Fruit fly (Drosophila melanogaster) whole organism, embryonic: Measurements from ENCODE around the gene CG8952.

Source experiments
- Abd-B ChIP-seq: fragments of 200-800 bp; sonication (Bioruptor generic); optimal IDR thresholded peaks from 2 replicates; lab custom pipeline; 2018; ENCODE audit warnings: missing biosample characterization, mild to moderate bottlenecking, missing genetic modification characterization, moderate library complexity
- Adf1 ChIP-seq: fragments of 200-800 bp; sonication (Bioruptor generic); IDR thresholded peaks from 2 replicates; pipeline ENCODE4 v1.3.6; 2022; ENCODE audit warnings: missing biosample characterization, missing genetic modification characterization
- B-H2 ChIP-seq: fragments of 200-800 bp; sonication (Bioruptor generic); optimal IDR thresholded peaks from 2 replicates; lab custom pipeline; 2018; ENCODE audit warnings: missing biosample characterization, mild to moderate bottlenecking, missing genetic modification characterization
- BtbVII ChIP-seq: fragments of 200-800 bp; sonication (Bioruptor generic); optimal IDR thresholded peaks from 3 replicates; lab custom pipeline; 2017; ENCODE audit warnings: missing biosample characterization, mild to moderate bottlenecking, missing genetic modification characterization
- Bteb2 ChIP-seq: fragments of 200-800 bp; sonication (Bioruptor generic); optimal IDR thresholded peaks from 2 replicates; lab custom pipeline; 2016; ENCODE audit warnings: missing biosample characterization, missing genetic modification characterization
- CG10147 ChIP-seq: fragments of 200-800 bp; sonication (Bioruptor generic); optimal IDR thresholded peaks from 2 replicates; lab custom pipeline; 2019; ENCODE audit warnings: missing biosample characterization, mild to moderate bottlenecking, missing genetic modification characterization, moderate library complexity
- CG11247 ChIP-seq: fragments of 200-800 bp; sonication (Bioruptor generic); IDR thresholded peaks from 2 replicates; pipeline ENCODE4 v1.3.6; 2022; ENCODE audit warnings: missing biosample characterization, missing genetic modification characterization
- CG11696 ChIP-seq: fragments of 200-800 bp; sonication (Bioruptor generic); IDR thresholded peaks from 2 replicates; pipeline ENCODE4 v1.3.6; 2022; ENCODE audit warnings: missing biosample characterization, missing genetic modification characterization
- CG12391 ChIP-seq: fragments of 200-800 bp; sonication (Bioruptor generic); optimal IDR thresholded peaks from 3 replicates; lab custom pipeline; 2018; ENCODE audit warnings: missing biosample characterization, mild to moderate bottlenecking, missing genetic modification characterization, moderate library complexity
- CG12659 ChIP-seq: fragments of 200-800 bp; sonication (Bioruptor generic); optimal IDR thresholded peaks from 3 replicates; lab custom pipeline; 2017; ENCODE audit warnings: mild to moderate bottlenecking, missing biosample characterization, missing genetic modification reagents, missing genetic modification characterization
- CG12744 ChIP-seq: fragments of 200-800 bp; sonication (Bioruptor generic); optimal IDR thresholded peaks from 2 replicates; lab custom pipeline; 2016; ENCODE audit warnings: missing biosample characterization, missing genetic modification characterization
- CG13424 ChIP-seq: fragments of 200-800 bp; sonication (Bioruptor generic); optimal IDR thresholded peaks from 2 replicates; lab custom pipeline; 2019; ENCODE audit warnings: missing biosample characterization, mild to moderate bottlenecking, missing genetic modification characterization, moderate library complexity
- CG1602 ChIP-seq: fragments of 200-800 bp; sonication (Bioruptor generic); optimal IDR thresholded peaks from 3 replicates; lab custom pipeline; 2016; ENCODE audit warnings: missing biosample characterization, missing genetic modification characterization
- CG17361 ChIP-seq: fragments of 200-800 bp; sonication (Bioruptor generic); IDR thresholded peaks from 3 replicates; pipeline ENCODE4 v1.3.6; 2022; ENCODE audit warnings: missing biosample characterization, missing genetic modification characterization
- CG17612 ChIP-seq: fragments of 200-800 bp; sonication (Bioruptor generic); IDR thresholded peaks from 2 replicates; pipeline ENCODE4 v1.3.6; 2022; ENCODE audit warnings: missing biosample characterization, missing genetic modification characterization
- CG2712 ChIP-seq: fragments of 200-800 bp; optimal IDR thresholded peaks from 3 replicates; lab custom pipeline; 2019; ENCODE audit warnings: missing biosample characterization, mild to moderate bottlenecking, missing genetic modification characterization, moderate library complexity
- CG3847 ChIP-seq: fragments of 200-800 bp; sonication (Bioruptor generic); IDR thresholded peaks from 2 replicates; pipeline ENCODE4 v1.3.6; 2022; ENCODE audit warnings: missing biosample characterization, missing genetic modification characterization
- CG42726 ChIP-seq: fragments of 200-800 bp; sonication (Bioruptor generic); IDR thresholded peaks from 2 replicates; pipeline ENCODE4 v1.3.6; 2022; ENCODE audit warnings: missing biosample characterization, missing genetic modification characterization; ENCODE audit not compliant: partially characterized antibody
- CG4360 ChIP-seq: fragments of 200-800 bp; sonication (Bioruptor generic); IDR thresholded peaks from 2 replicates; pipeline ENCODE4 v1.3.6; 2022; ENCODE audit warnings: missing biosample characterization, missing genetic modification characterization
- CG4404 ChIP-seq: fragments of 200-800 bp; sonication (Bioruptor generic); IDR thresholded peaks from 2 replicates; pipeline ENCODE4 v1.3.6; 2022; ENCODE audit warnings: missing biosample characterization, missing genetic modification characterization
- CG4617 ChIP-seq: fragments of 200-800 bp; sonication (Bioruptor generic); optimal IDR thresholded peaks from 3 replicates; lab custom pipeline; 2016; ENCODE audit warnings: missing biosample characterization, missing genetic modification characterization, borderline replicate concordance
- CG6689 ChIP-seq: fragments of 200-800 bp; sonication (Bioruptor generic); IDR thresholded peaks from 2 replicates; pipeline ENCODE4 v1.3.6; 2022; ENCODE audit warnings: missing biosample characterization, missing genetic modification characterization
- CG9215 ChIP-seq: fragments of 200-800 bp; sonication (Bioruptor generic); IDR thresholded peaks from 2 replicates; pipeline ENCODE4 v1.3.6; 2022; ENCODE audit warnings: missing biosample characterization, missing genetic modification characterization
- CoRest ChIP-seq: fragments of 200-800 bp; sonication (Bioruptor generic); optimal IDR thresholded peaks from 3 replicates; lab custom pipeline; 2018; ENCODE audit warnings: missing biosample characterization, mild to moderate bottlenecking, missing genetic modification characterization, moderate library complexity
- CrebB ChIP-seq: fragments of 200-800 bp; sonication (Bioruptor generic); optimal IDR thresholded peaks from 3 replicates; lab custom pipeline; 2018; ENCODE audit warnings: missing biosample characterization, mild to moderate bottlenecking, missing genetic modification characterization
- Dad ChIP-seq: fragments of 200-800 bp; sonication (Bioruptor generic); optimal IDR thresholded peaks from 3 replicates; lab custom pipeline; 2016; ENCODE audit warnings: missing biosample characterization, missing genetic modification characterization
- Dref ChIP-seq: fragments of 200-800 bp; sonication (Bioruptor generic); IDR thresholded peaks from 2 replicates; pipeline ENCODE4 v1.3.6; 2022; ENCODE audit warnings: missing biosample characterization, missing genetic modification characterization
- Fer1 ChIP-seq: fragments of 200-800 bp; sonication (Bioruptor generic); optimal IDR thresholded peaks from 2 replicates; lab custom pipeline; 2017; ENCODE audit warnings: missing biosample characterization, mild to moderate bottlenecking, missing genetic modification characterization
- Hr39 ChIP-seq: fragments of >200 bp; optimal IDR thresholded peaks from 2 replicates; lab custom pipeline; 2017
- MBD-R2 ChIP-seq: fragments of 200-800 bp; sonication (Bioruptor generic); IDR thresholded peaks from 2 replicates; pipeline ENCODE4 v1.3.6; 2022; ENCODE audit warnings: missing biosample characterization, missing genetic modification characterization
- Myb ChIP-seq: fragments of 200-800 bp; sonication (Bioruptor generic); optimal IDR thresholded peaks from 2 replicates; lab custom pipeline; 2016; ENCODE audit warnings: missing biosample characterization, missing genetic modification characterization
- Nf-YC ChIP-seq: fragments of 200-800 bp; optimal IDR thresholded peaks from 3 replicates; lab custom pipeline; 2019; ENCODE audit warnings: missing biosample characterization, mild to moderate bottlenecking, missing genetic modification characterization, moderate library complexity
- Ptx1 ChIP-seq: fragments of 200-800 bp; sonication (Bioruptor generic); IDR thresholded peaks from 2 replicates; pipeline ENCODE4 v1.3.6; 2022; ENCODE audit warnings: missing biosample characterization, missing genetic modification characterization
- Six4 ChIP-seq: fragments of 200-800 bp; sonication (Bioruptor generic); optimal IDR thresholded peaks from 2 replicates; lab custom pipeline; 2016; ENCODE audit warnings: missing biosample characterization, missing genetic modification characterization
- Taf1 ChIP-seq: fragments of 200-800 bp; sonication (Bioruptor generic); IDR thresholded peaks from 2 replicates; pipeline ENCODE4 v1.3.6; 2022; ENCODE audit warnings: missing biosample characterization, missing genetic modification characterization
- bab2 ChIP-seq: fragments of 200-800 bp; sonication (Bioruptor generic); optimal IDR thresholded peaks from 2 replicates; lab custom pipeline; 2016; ENCODE audit warnings: missing biosample characterization, missing genetic modification characterization
- bigmax ChIP-seq: fragments of 200-800 bp; sonication (Bioruptor generic); optimal IDR thresholded peaks from 2 replicates; lab custom pipeline; 2018; ENCODE audit warnings: missing biosample characterization, mild to moderate bottlenecking, missing genetic modification characterization
- chn ChIP-seq: fragments of 200-800 bp; sonication (Bioruptor generic); optimal IDR thresholded peaks from 2 replicates; lab custom pipeline; 2016; ENCODE audit warnings: missing biosample characterization, missing genetic modification characterization
- ci ChIP-seq: fragments of 200-800 bp; sonication (Bioruptor generic); IDR thresholded peaks from 3 replicates; pipeline ENCODE4 v1.3.6; 2022; ENCODE audit warnings: missing biosample characterization, missing genetic modification characterization
- grau ChIP-seq: fragments of 200-800 bp; optimal IDR thresholded peaks from 3 replicates; lab custom pipeline; 2019; ENCODE audit warnings: missing biosample characterization, mild to moderate bottlenecking, missing genetic modification characterization, moderate library complexity
- jumu ChIP-seq: fragments of 200-800 bp; sonication (Bioruptor generic); optimal IDR thresholded peaks from 3 replicates; lab custom pipeline; 2016; ENCODE audit warnings: missing biosample characterization, missing genetic modification characterization
- lov ChIP-seq, 2 experiments: fragments of 200-800 bp in 1 of 2; fragments of >200 bp in 1 of 2; sonication (Bioruptor generic) in 1 of 2; IDR thresholded peaks in 1 of 2; optimal IDR thresholded peaks in 1 of 2; 2 replicates in 1 of 2; 3 replicates in 1 of 2; pipeline versions ENCODE4 v1.3.6 to Lab custom; 2017 to 2022; ENCODE audit warnings: missing biosample characterization in 1 of 2, missing genetic modification characterization in 1 of 2
- maf-S ChIP-seq: fragments of 200-800 bp; sonication (Bioruptor generic); optimal IDR thresholded peaks from 2 replicates; lab custom pipeline; 2016; ENCODE audit warnings: missing biosample characterization, missing genetic modification characterization
- nerfin-2 ChIP-seq: fragments of 200-800 bp; sonication (Bioruptor generic); IDR thresholded peaks from 2 replicates; pipeline ENCODE4 v1.3.6; 2022; ENCODE audit warnings: missing biosample characterization, missing genetic modification characterization; ENCODE audit not compliant: partially characterized antibody
- pzg ChIP-seq: fragments of 200-800 bp; sonication (Bioruptor generic); optimal IDR thresholded peaks from 3 replicates; lab custom pipeline; 2018; ENCODE audit warnings: missing biosample characterization, mild to moderate bottlenecking, missing genetic modification characterization, moderate library complexity
- ranshi ChIP-seq: fragments of 200-800 bp; sonication (Bioruptor generic); IDR thresholded peaks from 2 replicates; pipeline ENCODE4 v1.3.6; 2022; ENCODE audit warnings: missing biosample characterization, missing genetic modification characterization
- schlank ChIP-seq: fragments of 200-800 bp; sonication (Bioruptor generic); optimal IDR thresholded peaks from 2 replicates; lab custom pipeline; 2018; ENCODE audit warnings: missing biosample characterization, mild to moderate bottlenecking, missing genetic modification characterization
- sob ChIP-seq: fragments of 200-800 bp; sonication (Bioruptor generic); IDR thresholded peaks from 2 replicates; pipeline ENCODE4 v1.3.6; 2022; ENCODE audit warnings: missing biosample characterization, missing genetic modification characterization
- stwl ChIP-seq: fragments of 200-800 bp; sonication (Bioruptor generic); optimal IDR thresholded peaks from 3 replicates; lab custom pipeline; 2018; ENCODE audit warnings: missing biosample characterization, mild to moderate bottlenecking, missing genetic modification characterization, moderate library complexity
- wdn ChIP-seq: fragments of 200-800 bp; sonication (Bioruptor generic); IDR thresholded peaks from 2 replicates; pipeline ENCODE4 v1.3.6; 2022; ENCODE audit warnings: missing biosample characterization, missing genetic modification characterization
- zen2 ChIP-seq: fragments of 200-800 bp; sonication (Bioruptor generic); IDR thresholded peaks from 3 replicates; pipeline ENCODE4 v1.3.6; 2022; ENCODE audit warnings: missing biosample characterization, missing genetic modification characterization; ENCODE audit not compliant: partially characterized antibody

The CG8952 gene

dm6 chrX:15733995-15734394 is 32.2 kb downstream of the CG8952 start, which contains the start of the genes CG12379 and MagR (continued):
- TF ChIP-seq CG1602 (GFP tag; lab: Kevin White, UChicago) (peak; percentile 45), Myb (GFP tag; lab: Kevin White, UChicago) (peak; percentile 75), stwl (no peak), Taf1 (GFP tag; lab: Robert Waterston, UW) (peak; percentile 30; the same call in 1 of the 2 replicates), CG13424 (tag; lab: Kevin White, UChicago) (peak; percentile 71), pzg (GFP tag; lab: Kevin White, UChicago) (peak; percentile 58), Hr39 (no peak), CG4617 (GFP tag; lab: Kevin White, UChicago) (peak; percentile 42), jumu (GFP tag; lab: Kevin White, UChicago) (peak; percentile 52), chn (peak; percentile 56), maf-S (GFP tag; lab: Kevin White, UChicago) (peak; percentile 29), CG10147 (GFP tag; lab: Kevin White, UChicago) (peak; percentile 69), CG2712 (peak; percentile 67), CG6689 (GFP tag; lab: Robert Waterston, UW) (peak; percentile 28; the same call in 1 of the 2 replicates), CG11247 (GFP tag; lab: Robert Waterston, UW) (no peak), schlank (tag; lab: Kevin White, UChicago) (peak; percentile 29), CrebB (tag; lab: Kevin White, UChicago) (peak; percentile 28), zen2 (peak; percentile 37; the same call in 1 of the 3 replicates), CG4360 (GFP tag; lab: Robert Waterston, UW) (no peak), Nf-YC (tag; lab: Kevin White, UChicago) (peak; percentile 72), Ptx1 (GFP tag; lab: Robert Waterston, UW) (peak; percentile 53), CG17361 (GFP tag; lab: Robert Waterston, UW) (peak; percentile 83), CoRest (tag; lab: Kevin White, UChicago) (peak; percentile 78), lov (optimal IDR thresholded peaks at IDR 0.05; lab: Kevin White, UChicago) (no peak), lov (GFP tag; IDR thresholded peaks at IDR 0.05; lab: Robert Waterston, UW) (no peak), Bteb2 (GFP tag; lab: Kevin White, UChicago) (peak; percentile 16), wdn (GFP tag; lab: Robert Waterston, UW) (no peak), B-H2 (GFP tag; lab: Kevin White, UChicago) (peak; percentile 73), Fer1 (GFP tag; lab: Kevin White, UChicago) (peak; percentile 67), CG3847 (peak; percentile 71), bigmax (GFP tag; lab: Kevin White, UChicago) (no peak), CG42726 (GFP tag; lab: Robert Waterston, UW) (peak; percentile 62; the same call in 1 of the 2 replicates), bab2 (peak; percentile 59), CG12744 (GFP tag; lab: Kevin White, UChicago) (peak; percentile 9), Dad (peak; percentile 48), sob (GFP tag; lab: Robert Waterston, UW) (peak; percentile 58), CG12391 (peak; percentile 65), ci (GFP tag; lab: Robert Waterston, UW) (no peak), MBD-R2 (GFP tag; lab: Robert Waterston, UW) (peak; percentile 48; the same call in 1 of the 2 replicates), CG9215 (GFP tag; lab: Robert Waterston, UW) (peak; percentile 63), Adf1 (GFP tag; lab: Robert Waterston, UW) (0 out of 2 replicates have a peak, but pooled peaks have one; percentile 20), CG12659 (GFP tag; lab: Kevin White, UChicago) (peak; percentile 71), CG4404 (GFP tag; lab: Robert Waterston, UW) (peak; percentile 55; the same call in 1 of the 2 replicates), Abd-B (GFP tag; lab: Kevin White, UChicago) (peak; percentile 63), ranshi (GFP tag; lab: Robert Waterston, UW) (0 out of 2 replicates have a peak, but pooled peaks have one; percentile 31), nerfin-2 (GFP tag; lab: Robert Waterston, UW) (peak; percentile 62), CG17612 (no peak), Six4 (GFP tag; lab: Kevin White, UChicago) (peak; percentile 3), BtbVII (peak; percentile 19), CG11696 (no peak), grau (tag; lab: Kevin White, UChicago) (peak; percentile 70), Dref (peak; percentile 69)
